Comparison of ENCODE assay signal across 1 fruit fly cellular context in the genomic region with DNA sequence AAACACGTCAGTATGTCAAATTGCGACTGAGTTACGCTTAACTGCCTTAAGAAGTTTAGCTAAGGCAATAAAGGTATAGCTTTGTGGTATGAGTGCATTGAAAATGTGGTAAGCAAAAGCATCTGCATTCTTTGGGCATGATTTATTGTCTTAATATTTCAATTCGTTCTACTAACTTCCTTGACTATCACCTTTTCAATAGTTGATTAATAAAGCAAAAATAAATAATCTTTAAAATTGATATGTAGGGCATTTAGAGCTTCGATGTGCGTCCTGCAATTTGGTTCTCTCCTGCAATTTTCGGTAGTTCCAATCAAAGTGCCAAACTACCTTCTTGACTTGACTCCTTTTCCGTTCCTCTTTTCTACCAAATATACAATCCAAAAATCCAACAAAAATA.
TF ChIP-seq lines count a peak whose summit lies in the region.

No protein-coding gene starts in this region.

TF ChIP-seq in whole organism, prepupa, 60 proteins besides CTCF, POLR2A, EP300 and RAD21 (continued from another document):
- TF ChIP-seq cyc (GFP tag; optimal IDR thresholded peaks at IDR 0.05; lab: Kevin White, UChicago): no peak
- no peak for TF ChIP-seq fkh (GFP tag; optimal IDR thresholded peaks at IDR 0.05; lab: Kevin White, UChicago)
- peak; percentile 35 for TF ChIP-seq Hr39 (GFP tag; optimal IDR thresholded peaks at IDR 0.05; lab: Kevin White, UChicago)
- no peak for TF ChIP-seq CG34406 (GFP tag; optimal IDR thresholded peaks at IDR 0.05; lab: Kevin White, UChicago)
- TF ChIP-seq CG7368 (GFP tag; optimal IDR thresholded peaks at IDR 0.05; lab: Kevin White, UChicago): no peak
- no peak for TF ChIP-seq CG6276 (GFP tag; optimal IDR thresholded peaks at IDR 0.05; lab: Kevin White, UChicago)
- TF ChIP-seq ss (GFP tag; optimal IDR thresholded peaks at IDR 0.05; lab: Kevin White, UChicago): no peak
